Fruit fly (Drosophila melanogaster): ENCODE measurements around the gene CG15535.

- TF ChIP-seq Ets21C (GFP tag; optimal IDR thresholded peaks at IDR 0.05), result no peak
- no peak for TF ChIP-seq Hr39 (GFP tag; optimal IDR thresholded peaks at IDR 0.05)
- no peak for TF ChIP-seq CG6808 (GFP tag; optimal IDR thresholded peaks at IDR 0.05)
- no peak for TF ChIP-seq CG16779 (tag; optimal IDR thresholded peaks at IDR 0.05)
- no peak for TF ChIP-seq CG10669 (GFP tag; optimal IDR thresholded peaks at IDR 0.05)
- no peak for TF ChIP-seq pdm3 (GFP tag; optimal IDR thresholded peaks at IDR 0.05)
- TF ChIP-seq CG1621 (tag; optimal IDR thresholded peaks at IDR 0.05), result no peak
- no peak for TF ChIP-seq Sox102F (GFP tag; optimal IDR thresholded peaks at IDR 0.05)
- no peak for TF ChIP-seq dsx (GFP tag; optimal IDR thresholded peaks at IDR 0.05; ENCODE audit: poor library complexity, severe bottlenecking)
- TF ChIP-seq fkh (GFP tag; optimal IDR thresholded peaks at IDR 0.05), result no peak
- peak; percentile 18; the same call in 1 of the 2 replicates for TF ChIP-seq CG15336 (GFP tag; IDR thresholded peaks at IDR 0.05)
- no peak for TF ChIP-seq salr (GFP tag; optimal IDR thresholded peaks at IDR 0.05)
- TF ChIP-seq fd59A (GFP tag; optimal IDR thresholded peaks at IDR 0.05), result no peak
- TF ChIP-seq achi (GFP tag; optimal IDR thresholded peaks at IDR 0.05), result no peak
These were observed 36.5 kb upstream of the CG15535 start for dm6 chr3R:30460187-30460586.
